Worm (Caenorhabditis elegans) whole organism, L1 larva: ENCODE data around the gene sma-6.

ENCODE experiments used
- C16A3.4 ChIP-seq: fragments of 150-350 bp; optimal IDR thresholded peaks from 2 replicates; lab custom pipeline; 2014; ENCODE audit warnings: missing biosample characterization, missing genetic modification characterization
- C34B4.2 ChIP-seq: sonication (generic microtip); optimal IDR thresholded peaks from 2 replicates; lab custom pipeline; 2017; ENCODE audit warnings: mild to moderate bottlenecking, missing genetic modification characterization, missing compliant biosample characterization
- F16B12.6 ChIP-seq: fragments of 150-350 bp; optimal IDR thresholded peaks from 2 replicates; lab custom pipeline; 2014; ENCODE audit warnings: missing biosample characterization, missing genetic modification characterization
- Y116A8C.19 ChIP-seq: sonication (generic microtip); optimal IDR thresholded peaks from 2 replicates; lab custom pipeline; 2016; ENCODE audit warnings: missing compliant biosample characterization, missing genetic modification characterization, borderline replicate concordance
- alr-1 ChIP-seq: fragments of 200-800 bp; sonication (Bioruptor generic); optimal IDR thresholded peaks from 2 replicates; lab custom pipeline; 2018; ENCODE audit warnings: borderline replicate concordance, mild to moderate bottlenecking, missing genetic modification characterization, missing compliant biosample characterization
- aly-2 ChIP-seq: fragments of 150-350 bp; optimal IDR thresholded peaks from 2 replicates; lab custom pipeline; 2014; ENCODE audit warnings: missing biosample characterization, missing genetic modification characterization
- ceh-82 ChIP-seq, 3 experiments: fragments of 150-350 bp in 1 of 3; sonication (generic microtip) in 2 of 3; optimal IDR thresholded peaks; 2 replicates each; lab custom pipeline; 2014 to 2017; ENCODE audit warnings: missing biosample characterization in 3 of 3, missing genetic modification characterization in 3 of 3
- ceh-90 ChIP-seq: sonication (generic microtip); optimal IDR thresholded peaks from 2 replicates; lab custom pipeline; 2016; ENCODE audit warnings: missing genetic modification characterization, missing compliant biosample characterization
- ces-1 ChIP-seq: fragments of 150-350 bp; optimal IDR thresholded peaks from 2 replicates; lab custom pipeline; 2014; ENCODE audit warnings: missing biosample characterization, missing genetic modification reagents, missing genetic modification characterization
- dpl-1 ChIP-seq, 3 experiments: fragments of 150-350 bp in 2 of 3; sonication (generic microtip) in 1 of 3; optimal IDR thresholded peaks; 2 replicates each; lab custom pipeline; 2014 to 2017; ENCODE audit warnings: missing biosample characterization in 3 of 3, missing genetic modification characterization in 3 of 3, missing genetic modification reagents in 3 of 3
- dsc-1 ChIP-seq: sonication (generic microtip); optimal IDR thresholded peaks from 2 replicates; lab custom pipeline; 2016; ENCODE audit warnings: mild to moderate bottlenecking, missing genetic modification characterization, missing compliant biosample characterization
- efl-3 ChIP-seq: fragments of 200-800 bp; sonication (Bioruptor generic); optimal IDR thresholded peaks from 2 replicates; lab custom pipeline; 2018; ENCODE audit warnings: mild to moderate bottlenecking, missing genetic modification characterization, missing compliant biosample characterization
- egl-13 ChIP-seq: sonication (generic microtip); optimal IDR thresholded peaks from 2 replicates; lab custom pipeline; 2016; ENCODE audit warnings: missing genotype, missing genetic modification reagents, missing genetic modification characterization, missing compliant biosample characterization
- elt-2 ChIP-seq: sonication (generic microtip); optimal IDR thresholded peaks from 2 replicates; lab custom pipeline; 2016; ENCODE audit warnings: missing genetic modification characterization, mild to moderate bottlenecking, inconsistent platforms, missing compliant biosample characterization, missing genetic modification reagents
- elt-3 ChIP-seq, 6 experiments: fragments of 150-350 bp in 1 of 6; sonication (generic microtip); optimal IDR thresholded peaks; 2 replicates each; lab custom pipeline; 2017 to 2018; ENCODE audit warnings: missing biosample characterization in 6 of 6, missing genetic modification characterization in 6 of 6, inconsistent platforms in 1 of 6
- ets-5 ChIP-seq: fragments of 200-800 bp; sonication (Bioruptor generic); IDR thresholded peaks from 2 replicates; pipeline ENCODE4 v1.3.6; 2022; ENCODE audit warnings: missing genetic modification characterization, missing compliant biosample characterization
- fkh-8 ChIP-seq: sonication (generic microtip); optimal IDR thresholded peaks from 2 replicates; lab custom pipeline; 2016; ENCODE audit warnings: mild to moderate bottlenecking, missing genetic modification characterization, missing compliant biosample characterization
- fos-1 ChIP-seq: fragments of 150-350 bp; optimal IDR thresholded peaks from 2 replicates; lab custom pipeline; 2014; ENCODE audit warnings: missing biosample characterization, missing genetic modification characterization
- grh-1 ChIP-seq: fragments of 200-800 bp; sonication (Bioruptor generic); IDR thresholded peaks from 2 replicates; pipeline ENCODE4 v1.3.6; 2022; ENCODE audit warnings: missing genetic modification reagents, missing genetic modification characterization, missing compliant biosample characterization
- hlh-17 ChIP-seq: fragments of 200-800 bp; sonication (Bioruptor generic); optimal IDR thresholded peaks from 2 replicates; lab custom pipeline; 2018; ENCODE audit warnings: missing genetic modification characterization, mild to moderate bottlenecking, missing compliant biosample characterization, moderate library complexity, borderline replicate concordance
- hlh-4 ChIP-seq: sonication (generic microtip); optimal IDR thresholded peaks from 2 replicates; lab custom pipeline; 2016; ENCODE audit warnings: mild to moderate bottlenecking, missing genetic modification characterization, missing compliant biosample characterization
- hpl-2 ChIP-seq: fragments of 150-350 bp; optimal IDR thresholded peaks from 2 replicates; lab custom pipeline; 2014; ENCODE audit warnings: missing biosample characterization, missing genetic modification reagents, missing genetic modification characterization
- irx-1 ChIP-seq: sonication (generic microtip); optimal IDR thresholded peaks from 2 replicates; lab custom pipeline; 2016; ENCODE audit warnings: missing genetic modification characterization, missing compliant biosample characterization
- isw-1 ChIP-seq: fragments of 200-800 bp; sonication (Bioruptor generic); IDR thresholded peaks from 2 replicates; pipeline ENCODE4 v1.3.6; 2022; ENCODE audit warnings: missing genetic modification characterization, missing compliant biosample characterization
- lin-15B ChIP-seq: fragments of 150-350 bp; sonication (generic microtip); optimal IDR thresholded peaks from 3 replicates; lab custom pipeline; 2014; ENCODE audit warnings: missing biosample characterization, missing genetic modification characterization
- lin-35 ChIP-seq, 2 experiments: fragments of 150-350 bp; optimal IDR thresholded peaks; 2 replicates each; lab custom pipeline; 2014; ENCODE audit warnings: missing biosample characterization in 2 of 2, missing genetic modification characterization in 2 of 2, missing genetic modification reagents in 2 of 2
- lin-39 ChIP-seq: fragments of 150-350 bp; optimal IDR thresholded peaks from 2 replicates; lab custom pipeline; 2014; ENCODE audit warnings: missing biosample characterization, missing genetic modification reagents, missing genetic modification characterization
- lir-3 ChIP-seq: sonication (generic microtip); optimal IDR thresholded peaks from 2 replicates; lab custom pipeline; 2016; ENCODE audit warnings: mild to moderate bottlenecking, missing genetic modification characterization, moderate library complexity, missing compliant biosample characterization; ENCODE audit not compliant: poor library complexity
- lsy-2 ChIP-seq, 2 experiments: fragments of 150-350 bp; optimal IDR thresholded peaks; 2 replicates each; lab custom pipeline; 2014; ENCODE audit warnings: missing biosample characterization in 2 of 2, missing genetic modification characterization in 2 of 2
- mdl-1 ChIP-seq, 2 experiments: fragments of 150-350 bp; optimal IDR thresholded peaks; 2 replicates each; lab custom pipeline; 2014 to 2017; ENCODE audit warnings: missing biosample characterization in 2 of 2, missing genetic modification characterization in 2 of 2, inconsistent platforms in 1 of 2
- mep-1 ChIP-seq: fragments of 150-350 bp; optimal IDR thresholded peaks from 2 replicates; lab custom pipeline; 2014; ENCODE audit warnings: missing biosample characterization, missing genetic modification characterization
- nhr-11 ChIP-seq: fragments of 150-350 bp; optimal IDR thresholded peaks from 2 replicates; lab custom pipeline; 2014; ENCODE audit warnings: missing biosample characterization, missing genetic modification characterization
- nhr-12 ChIP-seq: sonication (generic microtip); optimal IDR thresholded peaks from 2 replicates; lab custom pipeline; 2017; ENCODE audit warnings: missing biosample characterization, missing genetic modification characterization
- nhr-19 ChIP-seq: fragments of 200-800 bp; sonication (Bioruptor generic); conservative IDR thresholded peaks from 2 replicates; pipeline ENCODE4 v1.3.6; 2022; ENCODE audit warnings: missing genetic modification characterization, missing compliant biosample characterization
- nhr-20 ChIP-seq: sonication (generic microtip); optimal IDR thresholded peaks from 2 replicates; lab custom pipeline; 2016; ENCODE audit warnings: mild to moderate bottlenecking, missing genetic modification characterization, missing compliant biosample characterization
- nhr-28 ChIP-seq: fragments of 150-350 bp; optimal IDR thresholded peaks from 2 replicates; lab custom pipeline; 2014; ENCODE audit warnings: missing biosample characterization, missing genetic modification characterization
- nhr-47 ChIP-seq: sonication (generic microtip); optimal IDR thresholded peaks from 2 replicates; lab custom pipeline; 2016; ENCODE audit warnings: mild to moderate bottlenecking, missing genetic modification characterization, moderate library complexity, missing compliant biosample characterization
- nhr-71 ChIP-seq: sonication (generic microtip); optimal IDR thresholded peaks from 2 replicates; lab custom pipeline; 2016; ENCODE audit warnings: mild to moderate bottlenecking, missing genetic modification characterization, moderate library complexity, missing compliant biosample characterization
- nhr-90 ChIP-seq: sonication (generic microtip); optimal IDR thresholded peaks from 2 replicates; lab custom pipeline; 2016; ENCODE audit warnings: mild to moderate bottlenecking, missing genetic modification characterization, missing compliant biosample characterization; ENCODE audit not compliant: poor library complexity
- rnt-1 ChIP-seq: sonication (generic microtip); optimal IDR thresholded peaks from 2 replicates; lab custom pipeline; 2016; ENCODE audit warnings: mild to moderate bottlenecking, missing genetic modification characterization, moderate library complexity, missing compliant biosample characterization
- skn-1 ChIP-seq: fragments of 150-350 bp; optimal IDR thresholded peaks from 2 replicates; lab custom pipeline; 2014; ENCODE audit warnings: missing biosample characterization, missing genetic modification characterization
- snpc-4 ChIP-seq: fragments of 150-350 bp; optimal IDR thresholded peaks from 2 replicates; lab custom pipeline; 2014; ENCODE audit warnings: missing biosample characterization, missing genetic modification characterization
- sptf-1 ChIP-seq: fragments of 150-350 bp; optimal IDR thresholded peaks from 2 replicates; lab custom pipeline; 2014; ENCODE audit warnings: missing biosample characterization, missing genetic modification characterization
- sup-37 ChIP-seq: fragments of 200-800 bp; sonication (Bioruptor generic); optimal IDR thresholded peaks from 2 replicates; lab custom pipeline; 2018; ENCODE audit warnings: mild to moderate bottlenecking, missing genetic modification characterization, missing compliant biosample characterization
- tlp-1 ChIP-seq: fragments of 150-350 bp; optimal IDR thresholded peaks from 2 replicates; lab custom pipeline; 2014; ENCODE audit warnings: missing biosample characterization, missing genetic modification characterization
- unc-130 ChIP-seq: fragments of 150-350 bp; optimal IDR thresholded peaks from 2 replicates; lab custom pipeline; 2017; ENCODE audit warnings: missing biosample characterization, missing genetic modification characterization, inconsistent platforms
- unc-86 ChIP-seq: sonication (generic microtip); optimal IDR thresholded peaks from 2 replicates; lab custom pipeline; 2016; ENCODE audit warnings: missing genetic modification characterization, missing compliant biosample characterization
- unc-98 ChIP-seq: fragments of 200-800 bp; sonication (Bioruptor generic); IDR thresholded peaks from 2 replicates; pipeline ENCODE4 v1.3.6; 2022; ENCODE audit warnings: missing genetic modification characterization, missing compliant biosample characterization
- vab-15 ChIP-seq: sonication (generic microtip); optimal IDR thresholded peaks from 2 replicates; lab custom pipeline; 2017; ENCODE audit warnings: missing genotype, mild to moderate bottlenecking, missing genetic modification characterization, missing compliant biosample characterization
- zip-4 ChIP-seq: fragments of 200-800 bp; sonication (Bioruptor generic); optimal IDR thresholded peaks from 2 replicates; lab custom pipeline; 2018; ENCODE audit warnings: mild to moderate bottlenecking, missing genetic modification characterization, moderate library complexity, missing compliant biosample characterization
- ztf-11 ChIP-seq, 2 experiments: sonication (generic microtip); optimal IDR thresholded peaks; 2 replicates each; lab custom pipeline; 2016 to 2017; ENCODE audit warnings: missing genetic modification characterization in 2 of 2, missing biosample characterization in 1 of 2, missing compliant biosample characterization in 1 of 2
- ztf-4 ChIP-seq: fragments of 150-350 bp; optimal IDR thresholded peaks from 2 replicates; lab custom pipeline; 2014; ENCODE audit warnings: missing biosample characterization, missing genetic modification characterization

Gene sma-6

DNA sequence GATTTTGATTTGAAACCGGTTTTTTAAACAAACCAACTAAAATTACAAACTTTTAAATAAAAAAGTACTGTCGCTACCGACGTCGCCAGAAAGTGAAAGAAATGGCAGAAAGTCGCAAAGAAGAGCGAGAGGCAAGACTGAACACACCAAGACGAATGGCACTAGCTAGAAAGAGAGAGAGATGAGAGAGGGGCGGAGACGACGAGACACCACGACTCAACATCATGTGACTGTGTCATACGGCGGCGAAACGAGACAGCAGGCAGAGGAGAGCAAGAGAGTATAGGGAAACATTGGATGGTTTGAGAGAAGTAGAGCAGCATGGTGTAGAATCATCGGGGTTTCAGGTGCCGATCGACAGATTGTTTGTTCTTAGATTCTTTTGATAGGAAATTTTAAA, 24.1 kb downstream of the sma-6 start (continued):
- no peak for TF ChIP-seq alr-1 (tag; lab: Kevin White, UChicago)
- TF ChIP-seq grh-1 (GFP tag; lab: Robert Waterston, UW) = peak; percentile 79
- no peak for TF ChIP-seq Y116A8C.19 (tag; lab: Kevin White, UChicago)
- no peak for TF ChIP-seq unc-98 (GFP tag; lab: Robert Waterston, UW)
- peak; percentile 60 for TF ChIP-seq snpc-4
- peak; percentile 81 for TF ChIP-seq hpl-2 (GFP tag; lab: Kevin White, UChicago)
- no peak for TF ChIP-seq vab-15 (tag; lab: Kevin White, UChicago)
- TF ChIP-seq F16B12.6 = no peak
- TF ChIP-seq fkh-8 (tag; lab: Kevin White, UChicago) = peak; percentile 88
- TF ChIP-seq nhr-12 (tag; lab: Kevin White, UChicago) = no peak
- TF ChIP-seq lin-39 (tag; lab: Kevin White, UChicago) = peak; percentile 53
- TF ChIP-seq isw-1 (GFP tag; lab: Robert Waterston, UW) = peak; percentile 67
- TF ChIP-seq ztf-4 (tag; lab: Kevin White, UChicago) = peak; percentile 96
- TF ChIP-seq mdl-1 (tag; optimal IDR thresholded peaks at IDR 0.05; lab: Kevin White, UChicago) = peak; percentile 22 to 98
- peak; percentile 95 for TF ChIP-seq mep-1
- peak; percentile 74 for TF ChIP-seq irx-1 (tag; lab: Kevin White, UChicago)
- TF ChIP-seq nhr-20 (tag; lab: Kevin White, UChicago) = peak; percentile 97
- TF ChIP-seq nhr-28 (tag; lab: Kevin White, UChicago) = no peak
- no peak for TF ChIP-seq efl-3 (GFP tag; lab: Kevin White, UChicago)
- no peak for TF ChIP-seq sptf-1
- TF ChIP-seq unc-86 (tag; lab: Kevin White, UChicago) = peak; percentile 91
- peak; percentile 79 for TF ChIP-seq elt-2 (tag; lab: Kevin White, UChicago)
- no peak for TF ChIP-seq hlh-17 (GFP tag; lab: Kevin White, UChicago)
- peak; percentile 81 to 89 for TF ChIP-seq lin-35 (GFP tag; optimal IDR thresholded peaks at IDR 0.05; lab: Kevin White, UChicago)
- no peak for TF ChIP-seq C34B4.2 (tag; lab: Kevin White, UChicago)
- TF ChIP-seq hlh-4 (tag; lab: Kevin White, UChicago) = no peak
- TF ChIP-seq ces-1 (GFP tag; lab: Kevin White, UChicago) = no peak
- TF ChIP-seq ceh-82 (tag; optimal IDR thresholded peaks at IDR 0.05; lab: Kevin White, UChicago) = peak; percentile 84 to 92 (median 85)
- peak; percentile 94 for TF ChIP-seq nhr-47 (tag; lab: Kevin White, UChicago)
- peak; percentile 87 for TF ChIP-seq nhr-19 (GFP tag; lab: Robert Waterston, UW)
- TF ChIP-seq C16A3.4 (tag; lab: Kevin White, UChicago) = peak; percentile 83
- TF ChIP-seq elt-3 (tag; optimal IDR thresholded peaks at IDR 0.05; lab: Kevin White, UChicago) = peak in 5 of 6 experiments; percentile 19 to 93 (median 59)
- TF ChIP-seq ztf-11 (tag; optimal IDR thresholded peaks at IDR 0.05; lab: Kevin White, UChicago) = peak in 1 of 2 experiments; percentile 79
- no peak for TF ChIP-seq tlp-1 (tag; lab: Kevin White, UChicago)
- TF ChIP-seq unc-130 = peak; percentile 66
- peak; percentile 93 for TF ChIP-seq nhr-90 (tag; lab: Kevin White, UChicago)
- TF ChIP-seq dsc-1 (tag; lab: Kevin White, UChicago) = peak; percentile 82
- no peak for TF ChIP-seq aly-2 (tag; lab: Kevin White, UChicago)
- TF ChIP-seq lsy-2 (tag; optimal IDR thresholded peaks at IDR 0.05; lab: Kevin White, UChicago) = peak; percentile 88 to 91
- peak; percentile 85 for TF ChIP-seq fos-1
- peak; percentile 46 for TF ChIP-seq egl-13 (tag; lab: Kevin White, UChicago)
- peak; percentile 68 for TF ChIP-seq nhr-11
- TF ChIP-seq ceh-90 (tag; lab: Kevin White, UChicago) = no peak
- TF ChIP-seq lin-15B (tag; lab: Kevin White, UChicago) = peak; percentile 20
- peak; percentile 78 for TF ChIP-seq lir-3
- peak; percentile 66 for TF ChIP-seq zip-4 (GFP tag; lab: Kevin White, UChicago)
- TF ChIP-seq ets-5 = no peak
- TF ChIP-seq sup-37 (GFP tag; lab: Kevin White, UChicago) = peak; percentile 22
- TF ChIP-seq dpl-1 (GFP tag; optimal IDR thresholded peaks at IDR 0.05; lab: Kevin White, UChicago) = peak; percentile 58 to 76 (median 66)
- peak; percentile 90 for TF ChIP-seq rnt-1 (tag; lab: Kevin White, UChicago)
- TF ChIP-seq nhr-71 (tag; lab: Kevin White, UChicago) = peak; percentile 97
- peak; percentile 80 for TF ChIP-seq skn-1 (tag; lab: Kevin White, UChicago)
